Worm (Caenorhabditis elegans): ENCODE results near the gene T25D1.1.

Gene T25D1.1

DNA sequence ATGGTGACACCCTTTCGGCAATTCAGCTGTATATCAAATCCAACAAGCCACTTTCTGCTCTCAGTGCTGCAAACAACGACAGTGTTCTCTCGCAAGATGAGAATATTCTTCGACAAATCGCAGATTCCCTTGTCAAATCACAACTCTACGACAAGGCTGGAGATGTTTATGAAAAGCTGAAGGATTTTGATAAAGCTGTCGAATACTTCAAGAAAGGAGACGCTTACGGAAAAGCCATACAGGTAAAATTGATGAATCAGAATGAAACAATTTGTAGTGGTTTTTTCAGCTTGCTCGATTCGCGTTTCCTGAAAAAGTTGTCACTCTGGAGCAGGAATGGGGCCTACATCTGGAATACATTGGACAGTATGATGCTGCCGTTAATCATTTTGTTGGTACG is 26.5 kb downstream of the T25D1.1 start:
- no peak for TF ChIP-seq him-1 (tag; optimal IDR thresholded peaks at IDR 0.05)
- TF ChIP-seq dao-5 (tag; optimal IDR thresholded peaks at IDR 0.05) = no peak
- no peak for TF ChIP-seq W03F9.2 (tag; optimal IDR thresholded peaks at IDR 0.05)

DNA sequence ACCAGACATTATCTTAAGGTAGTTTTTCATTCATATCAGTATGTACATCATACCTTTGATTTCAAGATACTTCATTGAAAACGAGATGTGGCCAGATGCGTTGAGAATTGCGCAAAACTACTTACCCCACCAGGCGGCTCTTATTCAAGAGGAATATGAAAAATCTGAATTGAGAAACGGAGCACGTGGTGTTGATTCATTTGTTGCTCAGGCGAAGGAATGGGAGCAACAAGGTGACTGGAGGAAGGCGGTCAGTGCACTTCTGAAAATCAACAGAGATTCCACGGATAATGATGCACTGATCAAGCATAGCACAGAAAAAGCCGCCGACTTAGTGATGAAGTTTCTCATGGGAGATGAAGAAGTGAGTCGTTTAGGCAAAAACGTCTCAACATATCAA is 28.7 kb downstream of the T25D1.1 start:
- no peak for TF ChIP-seq him-1 (tag; optimal IDR thresholded peaks at IDR 0.05)
- no peak for TF ChIP-seq dao-5 (tag; optimal IDR thresholded peaks at IDR 0.05)
- no peak for TF ChIP-seq W03F9.2 (tag; optimal IDR thresholded peaks at IDR 0.05)

DNA sequence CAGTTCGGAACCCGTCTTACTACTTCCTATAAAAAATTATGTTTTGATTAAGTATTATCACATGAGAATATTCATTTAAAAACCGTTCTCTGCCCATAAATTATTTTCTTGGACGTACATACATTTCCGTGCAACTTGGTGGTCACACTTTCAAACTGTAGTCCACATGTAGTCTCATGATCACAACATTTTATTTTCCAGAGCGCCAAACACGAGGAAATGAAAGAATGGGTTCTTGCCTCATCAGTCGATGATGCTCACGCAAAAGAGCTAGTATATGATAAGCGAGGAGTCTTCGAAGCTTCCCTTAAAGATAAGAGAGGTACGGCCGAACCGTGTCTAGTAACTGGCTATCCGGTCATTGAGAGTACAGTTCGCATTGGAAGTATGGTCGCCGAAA is 30.9 kb downstream of the T25D1.1 start:
- TF ChIP-seq W03F9.2 (tag; optimal IDR thresholded peaks at IDR 0.05) (no peak), dao-5 (tag; optimal IDR thresholded peaks at IDR 0.05) (no peak), him-1 (tag; optimal IDR thresholded peaks at IDR 0.05) (no peak)

ce11 chrX:16551318-16551717 is 31.7 kb downstream of the T25D1.1 start:
- TF ChIP-seq W03F9.2 (tag; optimal IDR thresholded peaks at IDR 0.05) (no peak), dao-5 (tag; optimal IDR thresholded peaks at IDR 0.05) (no peak), him-1 (tag; optimal IDR thresholded peaks at IDR 0.05) (no peak)

- TF ChIP-seq W03F9.2 (tag; optimal IDR thresholded peaks at IDR 0.05) (no peak), dao-5 (tag; optimal IDR thresholded peaks at IDR 0.05) (no peak), him-1 (tag; optimal IDR thresholded peaks at IDR 0.05) (no peak)
These were observed 34.3 kb downstream of the T25D1.1 start, which contains the start of gene K08B5.2 for ce11 chrX:16553845-16554426. TSS of gene K08B5.2 (minus strand) at chrX:16553887.

ce11 chrX:16555726-16556125 is 36.1 kb downstream of the T25D1.1 start:
- TF ChIP-seq dao-5 (tag; optimal IDR thresholded peaks at IDR 0.05) (no peak), him-1 (tag; optimal IDR thresholded peaks at IDR 0.05) (no peak), W03F9.2 (tag; optimal IDR thresholded peaks at IDR 0.05) (no peak)

DNA sequence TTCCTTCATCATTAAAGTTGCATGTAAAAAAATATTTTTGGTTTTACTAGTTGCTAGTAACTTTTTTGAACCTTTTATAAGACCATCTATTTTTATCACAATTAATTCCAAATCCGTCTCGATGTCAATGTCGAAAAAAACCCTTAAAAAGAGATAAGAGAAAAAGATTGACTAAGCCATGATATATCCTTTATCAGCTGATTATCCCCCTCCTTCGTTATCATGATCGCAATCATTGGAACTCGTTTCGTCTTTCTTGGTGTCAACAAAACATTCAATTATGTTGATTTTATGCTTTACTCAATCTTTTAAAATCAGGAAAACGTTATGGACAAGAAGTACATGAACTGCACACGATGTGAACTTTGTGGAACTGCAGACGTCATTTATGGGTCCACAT is 38.5 kb downstream of the T25D1.1 start, which contains the start of gene K08B5.1:
TSS of gene K08B5.1 (plus strand) at position 318 of the 400 bp plus-strand sequence.
- TF ChIP-seq dao-5 (tag; optimal IDR thresholded peaks at IDR 0.05) (no peak), him-1 (tag; optimal IDR thresholded peaks at IDR 0.05) (no peak), W03F9.2 (tag; optimal IDR thresholded peaks at IDR 0.05) (no peak)

DNA sequence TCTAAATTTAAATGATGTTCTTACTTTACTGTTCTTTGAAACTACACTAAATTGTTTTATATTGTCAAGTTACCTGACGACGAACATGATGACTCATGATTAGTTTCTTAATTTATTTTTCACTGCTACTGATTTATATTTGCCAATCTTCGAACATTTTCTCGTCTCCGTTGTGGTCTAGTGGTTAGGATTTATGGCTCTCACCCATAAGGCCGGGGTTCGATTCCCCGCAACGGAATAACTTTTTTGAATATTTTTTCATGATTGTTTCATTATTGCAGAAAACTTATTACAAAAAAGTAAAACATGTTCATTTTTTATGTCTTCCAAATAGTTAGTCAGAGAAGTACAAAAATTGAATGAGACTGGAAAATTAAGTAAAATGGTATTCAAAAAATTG is 39.2 kb downstream of the T25D1.1 start:
- TF ChIP-seq W03F9.2 (tag; optimal IDR thresholded peaks at IDR 0.05) = peak; percentile 7
- no peak for TF ChIP-seq dao-5 (tag; optimal IDR thresholded peaks at IDR 0.05)

ce11 chrX:16559387-16559786 is 39.8 kb downstream of the T25D1.1 start:
- TF ChIP-seq him-1 (tag; optimal IDR thresholded peaks at IDR 0.05) (no peak), W03F9.2 (tag; optimal IDR thresholded peaks at IDR 0.05) (no peak), dao-5 (tag; optimal IDR thresholded peaks at IDR 0.05) (no peak)

DNA sequence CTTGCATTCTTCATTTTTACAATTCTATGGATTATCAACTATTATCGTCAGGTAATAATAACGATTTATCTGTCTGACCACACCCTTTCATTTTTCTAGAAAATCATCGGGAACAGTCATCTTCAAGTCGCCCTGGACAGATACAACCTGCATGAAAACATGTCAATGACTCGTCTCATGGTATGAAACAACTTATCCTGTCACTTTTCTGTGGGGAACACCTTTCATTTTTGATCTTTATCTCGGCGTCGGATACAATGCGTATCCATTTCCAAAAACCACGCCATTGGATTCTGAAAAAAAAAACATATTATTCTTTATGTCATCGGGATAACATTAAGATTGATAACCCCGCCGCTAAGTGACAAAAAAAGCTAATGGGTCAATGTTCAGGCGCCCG is 41.3 kb downstream of the T25D1.1 start:
- no peak for TF ChIP-seq dao-5 (tag; optimal IDR thresholded peaks at IDR 0.05)
- no peak for TF ChIP-seq W03F9.2 (tag; optimal IDR thresholded peaks at IDR 0.05)
- TF ChIP-seq him-1 (tag; optimal IDR thresholded peaks at IDR 0.05) = no peak

ce11 chrX:16564515-16565285 is 45.1 kb downstream of the T25D1.1 start:
- no peak for TF ChIP-seq him-1 (tag; optimal IDR thresholded peaks at IDR 0.05)
- no peak for TF ChIP-seq W03F9.2 (tag; optimal IDR thresholded peaks at IDR 0.05)
- no peak for TF ChIP-seq dao-5 (tag; optimal IDR thresholded peaks at IDR 0.05)

DNA sequence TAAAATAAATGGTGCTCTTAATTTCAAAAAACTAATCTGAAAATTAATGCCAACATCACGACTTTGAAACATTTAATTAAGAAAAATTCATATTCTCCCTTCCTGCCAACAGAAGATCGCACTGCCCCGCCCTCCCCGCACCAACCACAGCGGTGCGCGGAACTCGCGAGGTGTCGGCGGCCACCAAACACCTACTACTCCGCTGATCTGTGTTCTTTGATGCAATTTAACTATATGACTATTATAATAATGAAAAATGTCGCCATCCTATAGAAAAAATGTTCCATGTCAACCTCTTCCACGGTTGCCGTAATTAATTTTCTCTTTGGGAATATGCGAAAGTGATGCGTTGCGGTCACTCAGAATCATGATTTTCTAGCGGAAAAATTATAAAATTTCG is 46.2 kb downstream of the T25D1.1 start:
- TF ChIP-seq dao-5 (tag; optimal IDR thresholded peaks at IDR 0.05) = no peak
- no peak for TF ChIP-seq him-1 (tag; optimal IDR thresholded peaks at IDR 0.05)
- TF ChIP-seq W03F9.2 (tag; optimal IDR thresholded peaks at IDR 0.05) = no peak

- no peak for TF ChIP-seq dao-5 (tag; optimal IDR thresholded peaks at IDR 0.05)
- TF ChIP-seq W03F9.2 (tag; optimal IDR thresholded peaks at IDR 0.05) = no peak
- no peak for TF ChIP-seq him-1 (tag; optimal IDR thresholded peaks at IDR 0.05)
These were observed 46.7 kb downstream of the T25D1.1 start for ce11 chrX:16566358-16566757.

- TF ChIP-seq dao-5 (tag; optimal IDR thresholded peaks at IDR 0.05) (no peak), W03F9.2 (tag; optimal IDR thresholded peaks at IDR 0.05) (no peak), him-1 (tag; optimal IDR thresholded peaks at IDR 0.05) (no peak)
These were observed 52.3 kb downstream of the T25D1.1 start for ce11 chrX:16571877-16572276.
